Fruit fly (Drosophila melanogaster): Measurements from ENCODE around the gene CG10428.

The CG10428 gene

DNA sequence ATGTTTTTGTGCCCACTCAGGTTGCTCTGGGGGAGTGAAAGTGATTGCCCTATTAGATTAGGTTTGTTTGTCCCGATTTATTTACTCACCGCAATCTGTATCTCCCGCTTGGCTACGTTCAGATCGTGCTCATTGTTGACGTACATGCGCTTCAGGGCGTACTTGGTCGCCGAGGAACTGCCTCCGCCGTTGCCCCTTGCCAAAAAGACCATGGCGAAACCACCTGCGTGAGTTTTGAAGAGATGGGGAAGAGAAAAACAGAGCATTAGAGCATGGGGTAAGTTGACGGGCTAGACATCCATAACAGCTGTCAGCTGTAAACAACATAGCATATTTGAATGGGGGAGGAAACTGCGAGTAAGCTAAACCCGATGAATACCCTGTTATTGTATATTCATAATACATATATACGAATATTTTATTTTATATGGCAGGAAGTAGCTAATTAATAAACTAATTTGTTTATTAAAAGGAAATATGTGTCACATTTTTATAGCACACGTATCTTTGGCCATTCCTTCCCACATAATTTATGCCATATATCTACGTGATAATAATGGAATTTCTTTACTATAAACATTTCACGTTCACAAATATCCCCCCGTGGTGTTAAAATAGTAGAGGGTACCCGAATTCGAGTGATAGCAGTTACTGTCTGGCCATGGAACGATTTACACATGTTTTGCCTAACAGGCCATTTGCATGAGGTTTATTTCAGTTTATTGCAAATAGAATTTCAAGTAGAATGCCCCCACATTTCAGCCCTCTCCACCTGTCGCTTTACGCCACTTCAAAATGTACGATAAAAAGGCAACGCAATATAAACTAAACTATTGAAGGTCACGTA, 16.9 kb downstream of the CG10428 start (continued):
- TF ChIP-seq NC2α (GFP tag; optimal IDR thresholded peaks at IDR 0.05), result no peak
- TF ChIP-seq Mrtf (GFP tag; IDR thresholded peaks at IDR 0.05), result no peak
- TF ChIP-seq fu2 (GFP tag; optimal IDR thresholded peaks at IDR 0.05), result no peak
- TF ChIP-seq sens-2 (GFP tag; IDR thresholded peaks at IDR 0.05), result no peak
- 0 out of 2 replicates have a peak, but pooled peaks have one; percentile 5 for TF ChIP-seq gsb (GFP tag; IDR thresholded peaks at IDR 0.05)
- TF ChIP-seq CG17385 (GFP tag; optimal IDR thresholded peaks at IDR 0.05), result no peak
- no peak for TF ChIP-seq CG11723 (GFP tag; optimal IDR thresholded peaks at IDR 0.05)
- no peak for TF ChIP-seq Rx (GFP tag; IDR thresholded peaks at IDR 0.05)
- TF ChIP-seq bsh (GFP tag; optimal IDR thresholded peaks at IDR 0.05), result peak in 1 of 2 experiments; percentile 3
- peak; percentile 56 for TF ChIP-seq Taf1 (GFP tag; IDR thresholded peaks at IDR 0.05)
- TF ChIP-seq nom (GFP tag; optimal IDR thresholded peaks at IDR 0.05), result no peak
- TF ChIP-seq CG31224 (GFP tag; IDR thresholded peaks at IDR 0.05), result no peak
- TF ChIP-seq sens (GFP tag), result peak; percentile 49
- no peak for TF ChIP-seq crc (GFP tag; optimal IDR thresholded peaks at IDR 0.05)
- TF ChIP-seq CG9876 (GFP tag; optimal IDR thresholded peaks at IDR 0.05), result no peak
- no peak for TF ChIP-seq CG17802 (tag; optimal IDR thresholded peaks at IDR 0.05)
- TF ChIP-seq CG3995 (GFP tag; optimal IDR thresholded peaks at IDR 0.05), result no peak
- TF ChIP-seq Aef1 (GFP tag; IDR thresholded peaks at IDR 0.05), result peak; percentile 9; the same call in 1 of the 3 replicates
- TF ChIP-seq sug (tag; optimal IDR thresholded peaks at IDR 0.05), result no peak
- no peak for TF ChIP-seq Neu2 (GFP tag; optimal IDR thresholded peaks at IDR 0.05; ENCODE audit: borderline replicate concordance)
- no peak for TF ChIP-seq CG9727 (GFP tag; optimal IDR thresholded peaks at IDR 0.05)
- TF ChIP-seq CG7271 (tag; optimal IDR thresholded peaks at IDR 0.05), result no peak
- TF ChIP-seq C15 (GFP tag; IDR thresholded peaks at IDR 0.05), result no peak
- TF ChIP-seq Dfd (GFP tag; optimal IDR thresholded peaks at IDR 0.05), result no peak
- TF ChIP-seq lola (GFP tag; optimal IDR thresholded peaks at IDR 0.05), result no peak
- TF ChIP-seq Atf3 (GFP tag; optimal IDR thresholded peaks at IDR 0.05), result no peak
- no peak for TF ChIP-seq CG3726 (GFP tag; IDR thresholded peaks at IDR 0.05)
- TF ChIP-seq Ptx1 (GFP tag; IDR thresholded peaks at IDR 0.05), result peak; percentile 60
- TF ChIP-seq Poxn (GFP tag; IDR thresholded peaks at IDR 0.05), result no peak
- TF ChIP-seq fd3F (GFP tag; optimal IDR thresholded peaks at IDR 0.05), result peak; percentile 43
- TF ChIP-seq Blimp-1 (GFP tag; optimal IDR thresholded peaks at IDR 0.05), result no peak
- peak; percentile 53 for TF ChIP-seq sob (GFP tag; IDR thresholded peaks at IDR 0.05)
- TF ChIP-seq phol (tag; optimal IDR thresholded peaks at IDR 0.05), result peak; percentile 37
- no peak for TF ChIP-seq az2 (GFP tag; optimal IDR thresholded peaks at IDR 0.05)
- TF ChIP-seq ham (GFP tag; IDR thresholded peaks at IDR 0.05), result no peak
- no peak for TF ChIP-seq CG3163 (GFP tag; optimal IDR thresholded peaks at IDR 0.05)
- TF ChIP-seq yki (optimal IDR thresholded peaks at IDR 0.05), result no peak
- peak; percentile 70 for TF ChIP-seq CG2678 (tag; optimal IDR thresholded peaks at IDR 0.05)
- peak; percentile 22 for TF ChIP-seq CG13775 (GFP tag; optimal IDR thresholded peaks at IDR 0.05)
- no peak for TF ChIP-seq Lpt (GFP tag; optimal IDR thresholded peaks at IDR 0.05)
- no peak for TF ChIP-seq Dad (GFP tag; optimal IDR thresholded peaks at IDR 0.05)
- peak; percentile 34 for TF ChIP-seq CG13296 (GFP tag; optimal IDR thresholded peaks at IDR 0.05)
- no peak for TF ChIP-seq Awh (GFP tag; IDR thresholded peaks at IDR 0.05)
- no peak for TF ChIP-seq Nf-YC (tag; optimal IDR thresholded peaks at IDR 0.05)
- TF ChIP-seq dimm (GFP tag; IDR thresholded peaks at IDR 0.05), result no peak
- no peak for TF ChIP-seq HmgZ (tag; optimal IDR thresholded peaks at IDR 0.05)
- no peak for TF ChIP-seq CG4730 (GFP tag; IDR thresholded peaks at IDR 0.05)
- TF ChIP-seq CG14710 (tag; optimal IDR thresholded peaks at IDR 0.05), result no peak
- no peak for TF ChIP-seq mld (GFP tag; IDR thresholded peaks at IDR 0.05; ENCODE audit: partially characterized antibody)
- no peak for TF ChIP-seq kay (GFP tag; optimal IDR thresholded peaks at IDR 0.05)
- TF ChIP-seq Xbp1 (GFP tag; optimal IDR thresholded peaks at IDR 0.05), result no peak
